Worm (Caenorhabditis elegans): ENCODE measurements around the gene hsp-75.

The hsp-75 gene

ce11 chrIII:7226607-7227006 is at the start of gene hsp-75:
Gene hsp-75 (minus strand): TSS chrIII:7226707.
- TF ChIP-seq unc-62 (GFP tag; optimal IDR thresholded peaks at IDR 0.05) = no peak

DNA sequence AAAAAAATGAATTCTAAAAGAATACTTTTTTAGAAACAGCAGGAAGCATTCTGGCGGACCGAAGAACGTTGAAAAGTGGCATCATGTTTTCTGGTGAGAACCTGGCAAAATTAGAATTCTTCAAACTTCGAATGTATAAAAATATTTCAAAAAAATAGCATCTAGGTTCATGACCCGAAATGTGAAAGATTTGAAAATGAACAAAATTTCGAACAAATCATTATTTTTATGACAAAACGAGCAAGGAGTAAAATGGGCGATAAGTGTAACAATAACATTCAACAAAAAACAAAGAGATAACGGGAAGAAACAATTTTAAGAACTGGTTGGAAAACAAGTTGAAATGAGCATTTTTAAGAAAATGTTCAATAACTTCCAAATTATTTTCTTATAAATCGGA is 48.8 kb upstream of the hsp-75 start, which contains the start of gene psd-1:
TSS of gene psd-1 (minus strand) at position 101 of the 400 bp plus-strand sequence.
- TF ChIP-seq unc-62 (GFP tag; optimal IDR thresholded peaks at IDR 0.05) = no peak

DNA sequence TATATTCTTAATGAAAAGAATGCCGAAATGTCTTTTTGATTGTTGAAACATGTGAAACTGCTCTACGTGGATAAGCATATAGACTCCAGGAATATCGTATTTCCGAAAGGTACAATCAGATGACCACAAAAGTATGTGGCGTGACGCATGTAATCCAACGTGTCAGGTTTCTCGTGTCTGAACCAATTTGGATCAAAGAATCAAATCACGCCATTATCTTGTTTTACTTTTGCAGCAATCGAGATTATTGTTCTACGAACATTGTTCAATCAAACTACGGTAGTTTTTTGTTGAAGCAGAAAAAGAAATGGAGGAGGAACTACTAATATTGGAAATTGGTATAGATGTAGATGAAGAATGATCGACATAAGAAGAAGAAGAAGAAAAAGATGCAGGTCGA is 47.2 kb upstream of the hsp-75 start:
- TF ChIP-seq unc-62 (GFP tag; optimal IDR thresholded peaks at IDR 0.05) = no peak

ce11 chrIII:7272828-7273227 is 46.3 kb upstream of the hsp-75 start:
- no peak for TF ChIP-seq unc-62 (GFP tag; optimal IDR thresholded peaks at IDR 0.05)

- TF ChIP-seq unc-62 (GFP tag; optimal IDR thresholded peaks at IDR 0.05) = no peak
Measured at ce11 chrIII:7272088-7272487, 45.6 kb upstream of the hsp-75 start.

DNA sequence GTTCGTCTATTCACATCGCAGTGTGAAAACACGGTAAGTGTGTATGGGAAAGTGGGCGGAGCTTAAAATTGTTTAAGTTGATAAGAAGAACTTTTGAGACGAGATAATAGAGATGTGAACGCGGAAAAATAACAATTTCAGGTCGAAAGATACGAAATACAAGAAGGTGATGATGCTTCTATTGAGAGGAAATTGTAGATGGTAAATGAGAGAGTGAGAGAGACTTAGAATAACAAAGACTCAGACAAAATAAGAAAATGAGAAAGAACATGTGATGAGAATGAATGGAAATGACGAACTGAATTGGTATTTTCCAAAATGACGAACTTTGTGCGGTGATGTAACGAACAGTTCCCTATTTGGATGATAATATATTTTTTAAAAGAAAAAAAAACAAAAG is 44.6 kb upstream of the hsp-75 start:
- TF ChIP-seq unc-62 (GFP tag; optimal IDR thresholded peaks at IDR 0.05) = no peak

DNA sequence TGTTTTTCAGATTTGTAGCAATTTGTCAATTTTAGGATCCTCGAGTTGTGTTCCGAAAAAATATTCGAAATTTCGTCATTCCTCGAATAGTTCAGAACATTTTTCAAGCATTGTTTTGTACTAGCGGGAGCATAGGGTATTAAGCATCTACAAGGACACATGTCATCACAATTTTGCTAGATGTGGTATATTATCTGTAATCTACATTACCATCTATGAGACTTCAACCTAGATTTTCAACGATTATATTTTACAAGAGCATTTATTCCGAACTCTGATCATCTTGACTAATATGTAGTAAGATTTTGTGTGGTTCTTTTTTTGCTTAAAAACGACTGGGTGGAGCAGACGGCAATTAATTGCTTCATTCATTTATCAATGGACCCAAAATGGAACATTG is 36.5 kb upstream of the hsp-75 start:
- TF ChIP-seq unc-62 (GFP tag; optimal IDR thresholded peaks at IDR 0.05) = no peak

DNA sequence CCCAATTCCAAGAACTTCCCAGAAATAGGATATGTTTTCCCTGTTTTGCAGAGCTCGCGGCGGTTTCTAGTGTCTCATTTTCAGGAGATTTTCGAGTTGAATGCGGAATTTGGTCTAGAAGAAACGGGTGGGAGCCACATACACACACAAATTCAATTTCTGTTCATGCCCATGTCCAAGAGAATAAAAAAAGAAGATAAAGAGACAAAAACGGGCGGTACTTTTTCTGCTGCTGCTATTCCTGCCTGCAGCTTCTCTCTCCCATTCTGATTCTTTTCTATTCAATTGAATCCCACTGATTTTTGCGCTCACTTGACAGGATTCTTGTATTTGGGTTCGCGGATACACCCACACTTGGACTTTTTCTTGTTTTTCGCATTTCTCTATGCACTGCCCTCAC is 36.1 kb upstream of the hsp-75 start:
- no peak for TF ChIP-seq unc-62 (GFP tag; optimal IDR thresholded peaks at IDR 0.05)

DNA sequence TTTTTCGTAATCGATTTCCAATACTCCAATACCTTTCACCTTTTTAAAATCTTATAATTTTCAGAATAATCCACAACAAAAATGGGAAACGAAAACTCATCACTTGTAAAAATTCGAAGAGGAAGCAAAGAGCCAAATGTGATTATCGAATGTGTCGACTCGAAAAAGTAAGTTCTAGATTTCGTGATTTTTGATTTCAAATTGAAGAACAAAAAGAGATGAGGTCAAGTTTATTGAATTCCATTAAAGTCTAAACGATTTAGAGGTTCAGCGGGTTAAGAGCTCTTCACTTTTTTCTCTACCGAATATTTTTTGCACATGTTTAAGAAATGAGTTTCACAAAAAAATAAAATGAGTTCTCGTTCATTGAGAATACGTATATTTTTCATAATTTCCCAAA is 32.4 kb upstream of the hsp-75 start, which contains the start of gene B0361.4:
TSS of gene B0361.4 (plus strand) at position 61 of the 400 bp plus-strand sequence.
- TF ChIP-seq unc-62 (GFP tag; optimal IDR thresholded peaks at IDR 0.05) = no peak

- no peak for TF ChIP-seq unc-62 (GFP tag; optimal IDR thresholded peaks at IDR 0.05)
Measured at ce11 chrIII:7253669-7254068, 27.2 kb upstream of the hsp-75 start.

DNA sequence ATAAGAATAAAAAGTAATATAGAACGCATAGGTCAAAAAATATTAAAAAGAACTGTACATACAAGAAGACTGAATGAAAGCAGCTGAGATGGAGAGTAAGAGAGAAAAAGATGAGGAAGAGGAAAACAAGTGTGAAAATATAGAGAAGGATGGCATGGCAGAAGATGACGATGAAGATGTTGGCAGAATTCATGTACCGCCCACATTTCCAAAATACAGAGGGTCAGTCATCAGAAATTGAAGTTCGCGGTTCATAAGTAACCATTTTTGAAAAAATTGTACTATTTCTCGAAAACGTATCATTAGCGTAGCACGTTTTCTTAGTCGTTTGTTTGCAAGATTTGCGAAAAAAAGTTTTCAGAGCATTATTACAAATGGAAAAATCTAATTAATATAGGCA is 21.2 kb upstream of the hsp-75 start, which contains the start of gene zmp-6:
TSS of gene zmp-6 (minus strand) at position 101 of the 400 bp plus-strand sequence.
- no peak for TF ChIP-seq unc-62 (GFP tag; optimal IDR thresholded peaks at IDR 0.05)

DNA sequence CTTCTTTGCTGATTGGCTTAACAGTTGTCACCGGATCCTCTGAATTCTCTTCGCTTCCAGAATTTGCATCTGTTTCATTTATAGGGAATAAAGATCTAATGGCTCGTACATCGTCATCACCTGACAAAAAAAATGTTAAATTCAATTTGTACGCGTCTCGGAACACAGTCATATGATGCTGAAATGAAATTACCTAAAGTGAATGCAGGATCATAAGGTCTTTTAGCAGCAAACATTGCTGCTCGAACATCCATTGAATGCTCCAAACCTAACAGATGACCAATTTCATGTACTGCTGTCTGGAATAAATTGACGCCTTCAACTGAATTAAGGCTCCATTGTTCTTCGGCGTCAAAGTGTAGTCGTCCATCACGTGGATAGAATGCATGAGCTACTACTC is 19.9 kb upstream of the hsp-75 start:
- no peak for TF ChIP-seq unc-62 (GFP tag; optimal IDR thresholded peaks at IDR 0.05)

DNA sequence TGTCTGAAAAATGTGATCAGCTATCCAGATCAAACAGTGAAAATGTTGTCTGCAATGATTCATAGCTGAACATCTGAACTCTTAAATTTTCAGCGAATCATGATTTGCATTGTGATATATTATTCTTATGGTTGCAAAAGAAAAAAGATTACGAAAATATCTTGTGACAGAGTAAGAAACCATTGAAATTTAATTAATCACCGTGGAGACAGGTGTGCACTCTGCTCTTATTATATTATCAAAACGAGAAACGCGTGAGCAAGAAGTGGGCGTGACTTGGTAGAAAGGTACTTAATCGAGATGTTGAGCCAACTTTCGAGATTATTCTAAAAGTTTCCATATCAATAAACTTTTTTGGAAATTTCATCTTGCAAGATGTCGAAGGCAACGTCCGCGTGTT is 16.5 kb upstream of the hsp-75 start, which contains the start of gene osm-10:
TSS of gene osm-10 (plus strand) at position 293 of the 400 bp plus-strand sequence.
- TF ChIP-seq unc-62 (GFP tag; optimal IDR thresholded peaks at IDR 0.05) = no peak

DNA sequence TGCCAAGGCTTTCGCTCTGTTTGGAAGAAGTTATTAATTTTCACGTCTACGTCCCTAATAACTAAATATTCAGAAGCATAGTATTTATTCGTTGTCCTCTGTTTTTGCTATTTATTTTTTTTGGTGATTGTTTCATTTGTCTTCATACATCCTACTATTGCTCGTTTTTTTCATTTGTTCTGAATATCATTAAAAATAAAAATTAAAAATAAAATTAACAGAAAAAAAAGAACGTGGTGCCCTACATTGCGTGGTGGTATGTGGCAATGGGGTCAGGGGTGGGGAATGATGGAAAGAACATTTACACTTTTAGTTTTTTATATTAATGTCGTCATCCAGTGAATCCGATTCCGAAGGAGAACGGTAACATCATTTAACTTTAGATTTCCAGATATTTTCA is 14.6 kb upstream of the hsp-75 start, which contains the start of gene ztf-31:
TSS of gene ztf-31 (plus strand) at position 301 of the 400 bp plus-strand sequence.
- TF ChIP-seq unc-62 (GFP tag; optimal IDR thresholded peaks at IDR 0.05) = no peak

DNA sequence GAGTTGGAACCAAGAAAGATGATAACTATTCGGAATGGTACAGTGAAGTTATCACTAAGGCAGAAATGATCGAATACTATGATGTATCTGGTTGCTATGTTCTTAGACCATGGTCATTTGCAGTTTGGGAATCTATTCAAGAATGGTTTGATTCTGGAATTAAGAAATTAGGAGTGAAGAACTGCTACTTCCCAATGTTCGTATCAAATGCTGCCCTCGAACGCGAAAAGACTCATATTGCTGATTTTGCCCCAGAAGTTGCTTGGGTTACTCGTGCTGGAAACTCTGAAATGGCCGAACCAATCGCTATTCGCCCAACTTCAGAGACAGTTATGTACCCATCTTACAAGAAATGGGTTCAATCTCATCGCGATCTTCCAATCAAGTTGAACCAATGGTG is 12.9 kb upstream of the hsp-75 start:
- no peak for TF ChIP-seq unc-62 (GFP tag; optimal IDR thresholded peaks at IDR 0.05)

DNA sequence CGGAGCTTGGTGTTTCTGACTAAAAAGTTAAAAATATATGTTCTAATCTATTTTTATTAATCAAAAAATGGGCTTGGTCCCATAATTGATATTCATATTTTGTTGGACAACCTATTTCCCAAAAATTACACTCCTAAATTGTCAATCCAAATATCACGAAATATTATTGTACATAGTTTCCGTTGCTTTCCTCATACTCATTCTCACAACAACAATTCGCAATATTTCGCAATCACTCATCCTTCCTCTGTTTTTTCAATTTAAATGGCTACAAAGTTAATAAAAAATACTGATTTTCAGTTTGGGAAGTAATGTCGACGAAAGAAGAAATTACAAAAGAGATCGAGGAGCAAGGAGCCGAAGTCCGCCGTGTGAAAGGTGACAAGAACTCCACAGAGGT is 12.2 kb upstream of the hsp-75 start, which contains the start of gene pars-1:
TSS of gene pars-1 (plus strand) at position 301 of the 400 bp plus-strand sequence.
- no peak for TF ChIP-seq unc-62 (GFP tag; optimal IDR thresholded peaks at IDR 0.05)

ce11 chrIII:7234148-7234547 is 7.6 kb upstream of the hsp-75 start, which contains the start of gene ndus-8:
Gene ndus-8 (minus strand): TSS chrIII:7234202.
- no peak for TF ChIP-seq unc-62 (GFP tag; optimal IDR thresholded peaks at IDR 0.05)

ce11 chrIII:7232782-7233181 is 6.3 kb upstream of the hsp-75 start, which contains the start of gene adr-2:
Gene adr-2 (minus strand): TSS chrIII:7232882.
- TF ChIP-seq unc-62 (GFP tag; optimal IDR thresholded peaks at IDR 0.05) = no peak
